In the genomic region with DNA sequence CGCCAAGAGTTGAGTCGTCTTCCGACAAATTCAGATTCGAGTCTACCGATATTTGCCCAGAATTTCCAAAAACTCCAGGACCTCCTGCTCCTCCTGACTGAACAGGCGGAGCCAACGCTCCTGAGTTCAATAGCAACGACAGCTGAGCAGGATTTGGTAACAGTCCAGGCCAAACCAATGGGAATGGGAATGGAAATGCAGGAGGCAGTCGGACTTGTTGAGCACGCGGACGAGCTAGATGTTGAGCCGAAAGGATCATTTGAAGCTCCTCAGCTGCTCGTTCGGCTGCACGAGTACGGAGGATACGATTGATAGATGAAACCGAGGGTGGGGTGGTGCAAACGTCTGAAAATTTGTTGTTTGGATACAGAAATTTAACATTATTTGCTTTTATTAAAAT, we compare ENCODE assay signal across 2 worm cellular contexts.
TF ChIP-seq lines count a peak whose summit lies in the region.

No protein-coding gene starts in this region.

TF ChIP-seq in whole organism, L4 larva, 104 proteins besides CTCF, POLR2A, EP300 and RAD21:
- TF ChIP-seq aha-1 (tag; lab: Kevin White, UChicago): peak; percentile 56
- TF ChIP-seq ceh-44 (GFP tag; IDR thresholded peaks at IDR 0.05; lab: Robert Waterston, UW): no peak

TF ChIP-seq in whole organism, young adult, 124 proteins besides CTCF, POLR2A, EP300 and RAD21:
- TF ChIP-seq ztf-25 (GFP tag; IDR thresholded peaks at IDR 0.05; lab: Robert Waterston, UW) (no peak), mcd-1 (GFP tag; IDR thresholded peaks at IDR 0.05; lab: Robert Waterston, UW) (no peak), F22D6.2 (tag; optimal IDR thresholded peaks at IDR 0.05; lab: Kevin White, UChicago) (no peak), lsl-1 (GFP tag; optimal IDR thresholded peaks at IDR 0.05; lab: Kevin White, UChicago) (no peak), Y95B8A.8 (GFP tag; IDR thresholded peaks at IDR 0.05; lab: Robert Waterston, UW) (no peak), hlh-26 (GFP tag; conservative IDR thresholded peaks at IDR 0.05; lab: Robert Waterston, UW) (no peak), zfh-2 (GFP tag; conservative IDR thresholded peaks at IDR 0.05; lab: Robert Waterston, UW) (0 out of 2 replicates have a peak, but pooled peaks have one; percentile 16), ceh-91 (GFP tag; IDR thresholded peaks at IDR 0.05; lab: Robert Waterston, UW) (no peak)
